Worm (Caenorhabditis elegans) whole organism, young adult: ENCODE results near the gene F48F7.3.

Source experiments
- C17E4.6 ChIP-seq: fragments of 200-800 bp; sonication (Bioruptor generic); IDR thresholded peaks from 2 replicates; pipeline ENCODE4 v1.3.6; 2022; ENCODE audit warnings: missing genetic modification reagents, missing genetic modification characterization, missing compliant biosample characterization
- D2030.7 ChIP-seq: fragments of 200-800 bp; sonication (Bioruptor generic); IDR thresholded peaks from 2 replicates; pipeline ENCODE4 v1.3.6; 2022; ENCODE audit warnings: missing genetic modification reagents, missing genetic modification characterization, missing compliant biosample characterization
- F10E7.11 ChIP-seq: sonication (generic microtip); optimal IDR thresholded peaks from 2 replicates; lab custom pipeline; 2017; ENCODE audit warnings: mild to moderate bottlenecking, missing genetic modification characterization, moderate library complexity, missing compliant biosample characterization
- ceh-40 ChIP-seq: fragments of 200-800 bp; sonication (Bioruptor generic); IDR thresholded peaks from 2 replicates; pipeline ENCODE4 v1.3.6; 2022; ENCODE audit warnings: missing genetic modification characterization, missing compliant biosample characterization
- madf-6 ChIP-seq: fragments of 200-800 bp; sonication (Bioruptor generic); IDR thresholded peaks from 2 replicates; pipeline ENCODE4 v1.3.6; 2022; ENCODE audit warnings: missing genetic modification reagents, missing genetic modification characterization, missing compliant biosample characterization
- nhr-80 ChIP-seq: sonication (generic microtip); optimal IDR thresholded peaks from 2 replicates; lab custom pipeline; 2016; ENCODE audit warnings: missing genetic modification characterization, missing compliant biosample characterization
- sptf-2 ChIP-seq: fragments of 200-800 bp; sonication (Bioruptor generic); optimal IDR thresholded peaks from 2 replicates; lab custom pipeline; 2018; ENCODE audit warnings: mild to moderate bottlenecking, missing genetic modification characterization, missing compliant biosample characterization
- ztf-25 ChIP-seq: fragments of 200-800 bp; sonication (Bioruptor generic); IDR thresholded peaks from 2 replicates; pipeline ENCODE4 v1.3.6; 2022; ENCODE audit warnings: missing genetic modification reagents, missing genetic modification characterization, missing compliant biosample characterization

- no peak for TF ChIP-seq nhr-80
- TF ChIP-seq sptf-2 (GFP tag; lab: Kevin White, UChicago), result no peak
- TF ChIP-seq C17E4.6 (GFP tag; lab: Robert Waterston, UW), result no peak
- TF ChIP-seq F10E7.11 (tag; lab: Kevin White, UChicago), result no peak
- no peak for TF ChIP-seq D2030.7 (GFP tag; lab: Robert Waterston, UW)
- no peak for TF ChIP-seq ceh-40 (GFP tag; lab: Robert Waterston, UW)
- no peak for TF ChIP-seq madf-6 (GFP tag; lab: Robert Waterston, UW)
- TF ChIP-seq ztf-25, result no peak
Measured at ce11 chrX:13990680-13991079, 27.4 kb downstream of the F48F7.3 start, which contains the start of gene C31E10.11.
